Worm (Caenorhabditis elegans) whole organism, L1 larva: Measurements from ENCODE around the gene F44D12.6.

ENCODE experiments used
- aly-2 ChIP-seq: fragments of 150-350 bp; optimal IDR thresholded peaks from 2 replicates; lab custom pipeline; 2014; ENCODE audit warnings: missing biosample characterization, missing genetic modification characterization
- ama-1 ChIP-seq: fragments of 150-350 bp; optimal IDR thresholded peaks from 2 replicates; lab custom pipeline; 2014
- dsc-1 ChIP-seq: sonication (generic microtip); optimal IDR thresholded peaks from 2 replicates; lab custom pipeline; 2016; ENCODE audit warnings: mild to moderate bottlenecking, missing genetic modification characterization, missing compliant biosample characterization
- efl-3 ChIP-seq: fragments of 200-800 bp; sonication (Bioruptor generic); optimal IDR thresholded peaks from 2 replicates; lab custom pipeline; 2018; ENCODE audit warnings: mild to moderate bottlenecking, missing genetic modification characterization, missing compliant biosample characterization
- elt-2 ChIP-seq: sonication (generic microtip); optimal IDR thresholded peaks from 2 replicates; lab custom pipeline; 2016; ENCODE audit warnings: missing genetic modification characterization, mild to moderate bottlenecking, inconsistent platforms, missing compliant biosample characterization, missing genetic modification reagents
- elt-3 ChIP-seq, 6 experiments: fragments of 150-350 bp in 1 of 6; sonication (generic microtip); optimal IDR thresholded peaks; 2 replicates each; lab custom pipeline; 2017 to 2018; ENCODE audit warnings: missing biosample characterization in 6 of 6, missing genetic modification characterization in 6 of 6, inconsistent platforms in 1 of 6
- fkh-10 ChIP-seq: sonication (generic microtip); optimal IDR thresholded peaks from 2 replicates; lab custom pipeline; 2017; ENCODE audit warnings: missing biosample characterization, missing genetic modification reagents, missing genetic modification characterization
- fkh-4 ChIP-seq: sonication (generic microtip); optimal IDR thresholded peaks from 2 replicates; lab custom pipeline; 2016; ENCODE audit warnings: missing compliant biosample characterization, missing genetic modification characterization, borderline replicate concordance
- hlh-4 ChIP-seq: sonication (generic microtip); optimal IDR thresholded peaks from 2 replicates; lab custom pipeline; 2016; ENCODE audit warnings: mild to moderate bottlenecking, missing genetic modification characterization, missing compliant biosample characterization
- irx-1 ChIP-seq: sonication (generic microtip); optimal IDR thresholded peaks from 2 replicates; lab custom pipeline; 2016; ENCODE audit warnings: missing genetic modification characterization, missing compliant biosample characterization
- mep-1 ChIP-seq: fragments of 150-350 bp; optimal IDR thresholded peaks from 2 replicates; lab custom pipeline; 2014; ENCODE audit warnings: missing biosample characterization, missing genetic modification characterization
- nhr-11 ChIP-seq: fragments of 150-350 bp; optimal IDR thresholded peaks from 2 replicates; lab custom pipeline; 2014; ENCODE audit warnings: missing biosample characterization, missing genetic modification characterization
- nhr-47 ChIP-seq: sonication (generic microtip); optimal IDR thresholded peaks from 2 replicates; lab custom pipeline; 2016; ENCODE audit warnings: mild to moderate bottlenecking, missing genetic modification characterization, moderate library complexity, missing compliant biosample characterization
- nhr-76 ChIP-seq: sonication (generic microtip); optimal IDR thresholded peaks from 2 replicates; lab custom pipeline; 2017; ENCODE audit warnings: missing biosample characterization, missing genetic modification characterization
- pag-3 ChIP-seq: sonication (generic microtip); optimal IDR thresholded peaks from 2 replicates; lab custom pipeline; 2017; ENCODE audit warnings: missing genetic modification characterization, mild to moderate bottlenecking, missing compliant biosample characterization, antibody characterized with exemption, borderline replicate concordance; ENCODE audit not compliant: insufficient read depth
- sox-4 ChIP-seq: sonication (generic microtip); optimal IDR thresholded peaks from 2 replicates; lab custom pipeline; 2016; ENCODE audit warnings: missing genetic modification characterization, missing compliant biosample characterization
- vab-15 ChIP-seq: sonication (generic microtip); optimal IDR thresholded peaks from 2 replicates; lab custom pipeline; 2017; ENCODE audit warnings: missing genotype, mild to moderate bottlenecking, missing genetic modification characterization, missing compliant biosample characterization

F44D12.6 gene

ce11 chrIV:10080816-10081215 lies 47.7 kb downstream of the F44D12.6 start, which contains the start of gene W01B6.6:
Gene W01B6.6, plus strand, starts transcription at chrIV:10081116.
- TF ChIP-seq vab-15 (tag; lab: Kevin White, UChicago): no peak
- no peak for TF ChIP-seq mep-1 (tag; lab: Kevin White, UChicago)
- no peak for TF ChIP-seq elt-3 (tag; optimal IDR thresholded peaks at IDR 0.05; lab: Kevin White, UChicago)
- TF ChIP-seq irx-1 (tag; lab: Kevin White, UChicago): no peak
- TF ChIP-seq fkh-10 (GFP tag; lab: Kevin White, UChicago): no peak
- TF ChIP-seq dsc-1 (tag; lab: Kevin White, UChicago): no peak
- no peak for TF ChIP-seq nhr-76 (tag; lab: Kevin White, UChicago)
- TF ChIP-seq hlh-4 (tag; lab: Kevin White, UChicago): no peak
- TF ChIP-seq ama-1 (lab: Kevin White, UChicago): no peak
- TF ChIP-seq sox-4 (tag; lab: Kevin White, UChicago): no peak
- TF ChIP-seq elt-2: no peak
- TF ChIP-seq pag-3 (tag; lab: Kevin White, UChicago): no peak
- TF ChIP-seq efl-3 (GFP tag; lab: Kevin White, UChicago): no peak
- TF ChIP-seq nhr-47 (tag; lab: Kevin White, UChicago): no peak
- TF ChIP-seq fkh-4 (tag; lab: Kevin White, UChicago): no peak
- no peak for TF ChIP-seq nhr-11 (tag; lab: Kevin White, UChicago)
- TF ChIP-seq aly-2 (tag; lab: Kevin White, UChicago): no peak
